Fruit fly (Drosophila melanogaster) whole organism, pupa: ENCODE results near the gene CG32365.

ENCODE experiments used
- CG10348 ChIP-seq: fragments of 200-800 bp; sonication (Bioruptor generic); IDR thresholded peaks from 2 replicates; pipeline ENCODE4 v1.3.6; 2022; ENCODE audit warnings: missing biosample characterization, missing genetic modification characterization
- CG12605 ChIP-seq: fragments of 200-800 bp; sonication (Bioruptor generic); IDR thresholded peaks from 2 replicates; pipeline ENCODE4 v1.3.6; 2022; ENCODE audit warnings: missing biosample characterization, missing genetic modification characterization
- CG13204 ChIP-seq: fragments of 200-800 bp; sonication (Bioruptor generic); optimal IDR thresholded peaks from 2 replicates; lab custom pipeline; 2018; ENCODE audit warnings: missing biosample characterization, mild to moderate bottlenecking, missing genetic modification characterization, moderate library complexity
- CG14655 ChIP-seq: fragments of 200-800 bp; sonication (Bioruptor generic); optimal IDR thresholded peaks from 3 replicates; lab custom pipeline; 2017; ENCODE audit warnings: mild to moderate bottlenecking, missing biosample characterization, missing genetic modification reagents, missing genetic modification characterization
- CG15710 ChIP-seq: fragments of 200-800 bp; sonication (Bioruptor generic); optimal IDR thresholded peaks from 2 replicates; lab custom pipeline; 2018; ENCODE audit warnings: missing biosample characterization, mild to moderate bottlenecking, missing genetic modification characterization, moderate library complexity
- CG17806 ChIP-seq: fragments of 200-800 bp; sonication (Bioruptor generic); optimal IDR thresholded peaks from 2 replicates; lab custom pipeline; 2018; ENCODE audit warnings: missing biosample characterization, mild to moderate bottlenecking, missing genetic modification characterization, moderate library complexity
- CG32121 ChIP-seq: fragments of 200-800 bp; sonication (Bioruptor generic); IDR thresholded peaks from 2 replicates; pipeline ENCODE4 v1.3.6; 2022; ENCODE audit warnings: missing biosample characterization, missing genetic modification characterization
- CG34367 ChIP-seq: fragments of 200-800 bp; sonication (Bioruptor generic); optimal IDR thresholded peaks from 2 replicates; lab custom pipeline; 2018; ENCODE audit warnings: missing biosample characterization, mild to moderate bottlenecking, missing genetic modification characterization
- CG4496 ChIP-seq: fragments of 200-800 bp; sonication (Bioruptor generic); IDR thresholded peaks from 3 replicates; pipeline ENCODE4 v1.3.6; 2022; ENCODE audit warnings: missing biosample characterization, missing genetic modification characterization
- CG8159 ChIP-seq: fragments of 200-800 bp; sonication (Bioruptor generic); optimal IDR thresholded peaks from 3 replicates; lab custom pipeline; 2018; ENCODE audit warnings: missing biosample characterization, mild to moderate bottlenecking, missing genetic modification characterization, moderate library complexity
- CG8301 ChIP-seq: fragments of 200-800 bp; sonication (Bioruptor generic); optimal IDR thresholded peaks from 2 replicates; lab custom pipeline; 2018; ENCODE audit warnings: missing biosample characterization, mild to moderate bottlenecking, missing genetic modification characterization
- CG9948 ChIP-seq: fragments of 200-800 bp; sonication (Bioruptor generic); optimal IDR thresholded peaks from 2 replicates; lab custom pipeline; 2018; ENCODE audit warnings: missing biosample characterization, mild to moderate bottlenecking, missing genetic modification characterization, moderate library complexity
- D1 ChIP-seq: fragments of 200-800 bp; sonication (Bioruptor generic); optimal IDR thresholded peaks from 2 replicates; lab custom pipeline; 2018; ENCODE audit warnings: missing biosample characterization, mild to moderate bottlenecking, missing genetic modification characterization, moderate library complexity
- EcR ChIP-seq: fragments of 200-800 bp; sonication (Bioruptor generic); optimal IDR thresholded peaks from 3 replicates; lab custom pipeline; 2019; ENCODE audit warnings: missing biosample characterization, missing genetic modification characterization, mild to moderate bottlenecking, moderate library complexity, missing genetic modification reagents
- Ets98B ChIP-seq: fragments of 200-800 bp; sonication (Bioruptor generic); IDR thresholded peaks from 2 replicates; pipeline ENCODE4 v1.3.6; 2022; ENCODE audit warnings: missing biosample characterization, missing genetic modification characterization
- Pif1A ChIP-seq: fragments of 200-800 bp; sonication (Bioruptor generic); optimal IDR thresholded peaks from 3 replicates; lab custom pipeline; 2016; ENCODE audit warnings: missing biosample characterization, missing genetic modification characterization
- Pif1B ChIP-seq: fragments of 200-800 bp; sonication (Bioruptor generic); optimal IDR thresholded peaks from 3 replicates; lab custom pipeline; 2016; ENCODE audit warnings: missing biosample characterization, missing genetic modification characterization
- Snoo ChIP-seq: fragments of 200-800 bp; sonication (Bioruptor generic); optimal IDR thresholded peaks from 3 replicates; lab custom pipeline; 2017; ENCODE audit warnings: missing biosample characterization, mild to moderate bottlenecking, missing genetic modification characterization, inconsistent platforms
- fd96Ca ChIP-seq: fragments of 200-800 bp; sonication (Bioruptor generic); IDR thresholded peaks from 3 replicates; pipeline ENCODE4 v1.3.6; 2022; ENCODE audit warnings: missing biosample characterization, missing genetic modification characterization
- gl ChIP-seq: fragments of 200-800 bp; sonication (Bioruptor generic); optimal IDR thresholded peaks from 2 replicates; lab custom pipeline; 2018; ENCODE audit warnings: missing biosample characterization, mild to moderate bottlenecking, missing genetic modification characterization
- rn ChIP-seq: fragments of 200-800 bp; sonication (Bioruptor generic); IDR thresholded peaks from 2 replicates; pipeline ENCODE4 v1.3.6; 2022; ENCODE audit warnings: missing biosample characterization, missing genetic modification characterization

Gene CG32365

dm6 chr3L:7865094-7865746, 3.6 kb upstream of the CG32365 start:
- TF ChIP-seq rn (GFP tag; lab: Robert Waterston, UW) = no peak
- peak; percentile 45 for TF ChIP-seq Ets98B (GFP tag; lab: Robert Waterston, UW)

- TF ChIP-seq CG4496 (GFP tag; lab: Robert Waterston, UW) = no peak
Observed at dm6 chr3L:7865747-7866387, 3.0 kb upstream of the CG32365 start.

- TF ChIP-seq CG32121 (GFP tag; lab: Robert Waterston, UW) = peak; percentile 44; the same call in 1 of the 2 replicates
- TF ChIP-seq CG9948 (tag; lab: Kevin White, UChicago) = no peak
- no peak for TF ChIP-seq CG17806 (tag; lab: Kevin White, UChicago)
- no peak for TF ChIP-seq D1
- no peak for TF ChIP-seq EcR (GFP tag; lab: Kevin White, UChicago)
- no peak for TF ChIP-seq Snoo (tag; lab: Kevin White, UChicago)
- no peak for TF ChIP-seq CG14655
- no peak for TF ChIP-seq CG10348 (GFP tag; lab: Robert Waterston, UW)
- TF ChIP-seq, all 21 proteins: peak for 1
Observed at dm6 chr3L:7866558-7866957, 2.3 kb upstream of the CG32365 start.

DNA sequence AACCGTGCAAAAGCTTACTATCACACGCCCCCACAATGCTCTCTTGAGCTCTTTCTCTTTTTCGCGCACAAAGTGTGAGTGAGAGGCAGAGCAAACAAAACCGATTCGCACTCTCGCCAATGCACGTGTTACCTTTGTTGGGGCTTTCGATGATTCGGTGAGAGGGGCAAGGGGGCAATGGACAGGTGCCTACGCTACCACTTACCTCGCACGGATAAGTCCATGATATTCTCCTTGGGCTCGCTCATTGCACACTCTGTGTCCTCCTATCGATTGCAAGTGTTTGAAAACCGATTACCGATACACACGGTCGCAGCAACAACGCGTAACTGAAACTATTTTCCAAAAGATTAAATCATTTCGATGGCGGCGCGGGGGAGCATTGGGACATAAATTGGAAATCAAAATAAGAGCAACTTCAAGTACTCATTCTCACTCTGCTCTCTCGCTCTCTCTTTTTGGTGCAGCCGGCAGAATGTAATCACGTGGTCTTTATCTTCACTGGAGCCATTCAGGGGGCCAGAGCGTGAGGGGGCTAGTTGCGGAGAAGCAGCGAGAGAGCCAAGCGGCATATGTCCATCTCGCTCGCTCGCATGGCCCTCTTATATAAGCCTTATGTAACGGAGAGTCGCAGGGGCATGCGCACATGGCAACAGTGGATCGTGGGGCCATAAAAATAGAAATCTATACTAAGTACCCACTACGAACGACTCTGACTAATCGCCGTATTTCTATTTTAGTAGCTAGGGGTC, 1.6 kb upstream of the CG32365 start, which contains the start of gene Pdp1:
Gene Pdp1 (minus strand): TSS at position 334 of the 752 bp plus-strand sequence.
- TF ChIP-seq CG10348 (GFP tag; lab: Robert Waterston, UW) (no peak), gl (peak; percentile 22), Pif1A (peak; percentile 38), fd96Ca (GFP tag; lab: Robert Waterston, UW) (0 out of 3 replicates have a peak, but pooled peaks have one; percentile 45), CG8301 (tag; lab: Kevin White, UChicago) (no peak), EcR (GFP tag; lab: Kevin White, UChicago) (peak; percentile 65), CG8159 (tag; lab: Kevin White, UChicago) (peak; percentile 24), CG12605 (GFP tag; lab: Robert Waterston, UW) (peak; percentile 63; the same call in 1 of the 2 replicates), Ets98B (GFP tag; lab: Robert Waterston, UW) (peak; percentile 59; the same call in 1 of the 2 replicates), CG13204 (GFP tag; lab: Kevin White, UChicago) (no peak), Pif1B (GFP tag; lab: Kevin White, UChicago) (no peak), CG15710 (peak; percentile 5), CG9948 (tag; lab: Kevin White, UChicago) (no peak), D1 (no peak), CG17806 (tag; lab: Kevin White, UChicago) (peak; percentile 16), CG34367 (tag; lab: Kevin White, UChicago) (no peak), Snoo (tag; lab: Kevin White, UChicago) (no peak), CG32121 (GFP tag; lab: Robert Waterston, UW) (peak; percentile 36; the same call in 1 of the 2 replicates), CG14655 (peak; percentile 48), rn (GFP tag; lab: Robert Waterston, UW) (0 out of 2 replicates have a peak, but pooled peaks have one; percentile 30), CG4496 (GFP tag; lab: Robert Waterston, UW) (peak; percentile 53; the same call in 2 of the 3 replicates)

DNA sequence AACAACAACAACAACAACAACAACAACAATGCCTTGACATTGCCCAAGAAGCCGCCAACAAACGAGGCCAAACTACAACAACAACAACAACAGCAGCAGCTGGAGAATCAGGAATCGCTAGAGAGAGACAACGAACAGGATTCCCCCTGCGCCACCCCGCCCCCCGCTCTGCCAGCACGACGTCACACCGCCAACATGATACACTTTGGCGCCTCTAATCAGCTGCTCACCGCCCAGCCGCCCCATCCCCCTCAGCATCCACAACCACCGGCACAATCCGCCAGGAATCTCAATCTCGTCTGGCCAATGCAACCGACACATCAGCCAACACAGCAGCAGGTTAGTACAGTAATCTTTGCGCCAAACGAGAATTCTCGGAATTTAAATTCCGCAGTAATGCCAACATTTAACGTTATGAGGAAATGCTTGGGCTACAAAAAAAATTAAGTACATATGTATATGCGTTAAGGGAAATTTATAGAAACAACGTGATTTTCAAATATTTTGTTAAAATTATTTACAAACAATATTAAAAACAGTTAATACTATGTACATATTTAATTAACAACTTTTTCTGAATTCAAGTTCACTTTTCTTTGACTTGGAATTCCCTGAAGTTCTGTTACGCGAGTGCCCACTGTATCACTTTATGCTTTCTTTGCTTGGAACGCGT, 1.0 kb downstream of the CG32365 start:
- peak; percentile 72 for TF ChIP-seq CG34367 (tag; lab: Kevin White, UChicago)
- TF ChIP-seq CG9948 (tag; lab: Kevin White, UChicago) = peak; percentile 81
- peak; percentile 42; the same call in 2 of the 3 replicates for TF ChIP-seq fd96Ca (GFP tag; lab: Robert Waterston, UW)
- TF ChIP-seq Pif1A = peak; percentile 72
- TF ChIP-seq Ets98B (GFP tag; lab: Robert Waterston, UW) = peak; percentile 63
- TF ChIP-seq Pif1B (GFP tag; lab: Kevin White, UChicago) = peak; percentile 75
- peak; percentile 83 for TF ChIP-seq CG8159 (tag; lab: Kevin White, UChicago)
- peak; percentile 32 for TF ChIP-seq CG13204 (GFP tag; lab: Kevin White, UChicago)
- 0 out of 2 replicates have a peak, but pooled peaks have one; percentile 7 for TF ChIP-seq rn (GFP tag; lab: Robert Waterston, UW)
- peak; percentile 84 for TF ChIP-seq CG8301 (tag; lab: Kevin White, UChicago)
- peak; percentile 82 for TF ChIP-seq CG15710
- TF ChIP-seq gl = peak; percentile 11
- TF ChIP-seq EcR (GFP tag; lab: Kevin White, UChicago) = no peak
- no peak for TF ChIP-seq CG10348 (GFP tag; lab: Robert Waterston, UW)
- TF ChIP-seq Snoo (tag; lab: Kevin White, UChicago) = peak; percentile 57
- peak; percentile 70 for TF ChIP-seq D1
- TF ChIP-seq CG4496 (GFP tag; lab: Robert Waterston, UW) = peak; percentile 67
- TF ChIP-seq CG14655 = peak; percentile 91
- peak; percentile 39 for TF ChIP-seq CG32121 (GFP tag; lab: Robert Waterston, UW)
- peak; percentile 65 for TF ChIP-seq CG17806 (tag; lab: Kevin White, UChicago)
- peak; percentile 32 for TF ChIP-seq CG12605 (GFP tag; lab: Robert Waterston, UW)
